Fruit fly (Drosophila melanogaster): Measurements from ENCODE around the gene CG10098.

Gene CG10098

dm6 chr3R:7150544-7151406 lies 26.4 kb downstream of the CG10098 start, which contains the start of the genes gfzf and Sas-4 (continued):
- TF ChIP-seq CG6854 (GFP tag; optimal IDR thresholded peaks at IDR 0.05): no peak
- TF ChIP-seq sug (tag; optimal IDR thresholded peaks at IDR 0.05): peak; percentile 33
- TF ChIP-seq br (optimal IDR thresholded peaks at IDR 0.05): no peak
- no peak for TF ChIP-seq CG5180 (GFP tag; optimal IDR thresholded peaks at IDR 0.05)
- no peak for TF ChIP-seq org-1 (GFP tag; optimal IDR thresholded peaks at IDR 0.05)
- TF ChIP-seq CG1024 (GFP tag; IDR thresholded peaks at IDR 0.05): peak; percentile 25; the same call in 1 of the 2 replicates
- peak; percentile 34 for TF ChIP-seq MESR4 (GFP tag; optimal IDR thresholded peaks at IDR 0.05)
- peak; percentile 43 for TF ChIP-seq CG1233 (GFP tag; optimal IDR thresholded peaks at IDR 0.05)
- no peak for TF ChIP-seq ATbp (GFP tag; optimal IDR thresholded peaks at IDR 0.05)
- peak; percentile 62 for TF ChIP-seq Hr3 (GFP tag; optimal IDR thresholded peaks at IDR 0.05)
- TF ChIP-seq phol (tag; optimal IDR thresholded peaks at IDR 0.05): peak; percentile 75
- TF ChIP-seq CG12744 (GFP tag; optimal IDR thresholded peaks at IDR 0.05): no peak
- TF ChIP-seq BEAF-32 (GFP tag; optimal IDR thresholded peaks at IDR 0.05): peak; percentile 40
- no peak for TF ChIP-seq eve (GFP tag; optimal IDR thresholded peaks at IDR 0.05)
- TF ChIP-seq slbo (GFP tag; IDR thresholded peaks at IDR 0.05): peak; percentile 84
- 0 out of 2 replicates have a peak, but pooled peaks have one; percentile 20 for TF ChIP-seq wor (GFP tag; IDR thresholded peaks at IDR 0.05)
- TF ChIP-seq YL-1 (GFP tag; optimal IDR thresholded peaks at IDR 0.05): peak; percentile 65

dm6 chr3R:7154586-7155357 lies 30.4 kb downstream of the CG10098 start, which contains the start of gene MAGE:
Gene MAGE, minus strand, starts transcription at chr3R:7155180.
- TF ChIP-seq Jarid2 (GFP tag; optimal IDR thresholded peaks at IDR 0.05): no peak
- no peak for TF ChIP-seq Doc2 (GFP tag; IDR thresholded peaks at IDR 0.05)
- peak; percentile 96 for TF ChIP-seq E2f2 (GFP tag; IDR thresholded peaks at IDR 0.05)
- TF ChIP-seq pb (GFP tag; optimal IDR thresholded peaks at IDR 0.05): no peak
- TF ChIP-seq CG3726 (GFP tag; IDR thresholded peaks at IDR 0.05): 0 out of 3 replicates have a peak, but pooled peaks have one; percentile 27
- TF ChIP-seq CG9215 (GFP tag; IDR thresholded peaks at IDR 0.05): no peak
- TF ChIP-seq YL-1 (GFP tag; optimal IDR thresholded peaks at IDR 0.05): peak; percentile 3
- no peak for TF ChIP-seq danr (GFP tag; IDR thresholded peaks at IDR 0.05)
- TF ChIP-seq CG14860 (GFP tag; IDR thresholded peaks at IDR 0.05; ENCODE audit: partially characterized antibody): no peak
- TF ChIP-seq crp (GFP tag; optimal IDR thresholded peaks at IDR 0.05): peak; percentile 11 to 88
- TF ChIP-seq gcm2 (GFP tag; optimal IDR thresholded peaks at IDR 0.05): no peak
- peak; percentile 31 for TF ChIP-seq CG1603 (tag; optimal IDR thresholded peaks at IDR 0.05)
- TF ChIP-seq HLH4C (GFP tag; IDR thresholded peaks at IDR 0.05; ENCODE audit: partially characterized antibody): no peak
- peak; percentile 51 for TF ChIP-seq pzg (GFP tag; optimal IDR thresholded peaks at IDR 0.05)
- TF ChIP-seq ftz-f1 (GFP tag; optimal IDR thresholded peaks at IDR 0.05): no peak
- TF ChIP-seq nerfin-2 (GFP tag; IDR thresholded peaks at IDR 0.05; ENCODE audit: partially characterized antibody): no peak
- TF ChIP-seq esg (GFP tag; conservative IDR thresholded peaks at IDR 0.05): no peak
- peak; percentile 54 for TF ChIP-seq CG10267 (tag; optimal IDR thresholded peaks at IDR 0.05)
- TF ChIP-seq CG12219 (GFP tag; optimal IDR thresholded peaks at IDR 0.05): no peak
- TF ChIP-seq CG12155 (GFP tag; optimal IDR thresholded peaks at IDR 0.05): no peak
- no peak for TF ChIP-seq CG10147 (GFP tag; optimal IDR thresholded peaks at IDR 0.05)
- no peak for TF ChIP-seq stc (GFP tag; IDR thresholded peaks at IDR 0.05)
- no peak for TF ChIP-seq Lim3 (GFP tag; IDR thresholded peaks at IDR 0.05)
- TF ChIP-seq bowl (GFP tag; IDR thresholded peaks at IDR 0.05): no peak
- TF ChIP-seq CG7963 (GFP tag; IDR thresholded peaks at IDR 0.05; ENCODE audit: partially characterized antibody): peak; percentile 29; the same call in 1 of the 3 replicates
- no peak for TF ChIP-seq zf30C (GFP tag; optimal IDR thresholded peaks at IDR 0.05)
- peak; percentile 71 for TF ChIP-seq MBD-R2 (GFP tag; IDR thresholded peaks at IDR 0.05)
- TF ChIP-seq salm (tag; optimal IDR thresholded peaks at IDR 0.05): no peak
- peak; percentile 75; the same call in 1 of the 4 replicates for TF ChIP-seq chinmo (GFP tag; IDR thresholded peaks at IDR 0.05; ENCODE audit: partially characterized antibody)
- TF ChIP-seq CG6854 (GFP tag; optimal IDR thresholded peaks at IDR 0.05): no peak
- no peak for TF ChIP-seq onecut (GFP tag; IDR thresholded peaks at IDR 0.05)
